Fruit fly (Drosophila melanogaster): ENCODE results near the gene CG42446.

DNA sequence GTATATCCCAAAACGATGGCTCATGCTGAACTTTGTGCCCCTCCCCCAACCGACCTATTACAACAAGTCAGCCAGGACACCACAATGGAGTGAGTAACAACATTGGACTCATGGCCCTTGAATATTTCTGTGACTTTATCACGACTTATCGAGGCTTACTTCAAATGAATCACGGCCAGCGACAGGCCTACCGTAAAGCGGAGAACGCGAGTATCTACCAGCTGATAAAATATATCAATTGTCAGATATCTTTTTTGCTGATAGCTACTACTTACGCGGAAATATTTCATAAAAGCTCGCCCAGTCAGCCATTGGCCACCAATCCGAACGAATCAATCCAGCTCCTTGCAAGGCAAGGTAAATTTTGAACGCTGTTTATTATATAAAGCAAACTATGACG lies 32.4 kb downstream of the CG42446 start, which contains the start of gene CG17930:
- TF ChIP-seq Sry-β (GFP tag; optimal IDR thresholded peaks at IDR 0.05) = no peak
- no peak for TF ChIP-seq CG4854 (GFP tag; optimal IDR thresholded peaks at IDR 0.05)
- no peak for TF ChIP-seq CG9876 (GFP tag; optimal IDR thresholded peaks at IDR 0.05)
- no peak for TF ChIP-seq CG15514 (GFP tag; optimal IDR thresholded peaks at IDR 0.05)
- no peak for TF ChIP-seq CG17359 (tag; optimal IDR thresholded peaks at IDR 0.05)
- TF ChIP-seq h (optimal IDR thresholded peaks at IDR 0.05) = no peak
- no peak for TF ChIP-seq dpn (GFP tag; optimal IDR thresholded peaks at IDR 0.05)
